Worm (Caenorhabditis elegans) whole organism, L4/young adult: ENCODE data around the gene Y40H7A.10.

Experiments used
- W03F9.2 ChIP-seq: fragments of 150-350 bp; optimal IDR thresholded peaks from 2 replicates; lab custom pipeline; 2014; ENCODE audit warnings: missing biosample characterization, missing genetic modification characterization
- dao-5 ChIP-seq: sonication (generic microtip); optimal IDR thresholded peaks from 2 replicates; lab custom pipeline; 2016; ENCODE audit warnings: missing genotype, missing genetic modification characterization, moderate library complexity, missing compliant biosample characterization

- TF ChIP-seq W03F9.2 (tag; lab: Kevin White, UChicago) = no peak
- no peak for TF ChIP-seq dao-5
Measured at ce11 chrIV:15168442-15168841, 47.0 kb downstream of the Y40H7A.10 start.
